Worm (Caenorhabditis elegans) whole organism, midembryonic: ENCODE data around the gene gars-1.

Source experiments
- med-1 ChIP-seq: sonication (generic microtip); optimal IDR thresholded peaks from 2 replicates; lab custom pipeline; 2017; ENCODE audit warnings: missing genetic modification characterization, mild to moderate bottlenecking, missing compliant biosample characterization, antibody characterized with exemption, missing genetic modification reagents; ENCODE audit not compliant: insufficient read depth
- tab-1 ChIP-seq: fragments of 200-800 bp; sonication (Bioruptor generic); IDR thresholded peaks from 2 replicates; pipeline ENCODE4 v1.3.6; 2022; ENCODE audit warnings: missing genetic modification characterization, missing compliant biosample characterization
- ztf-23 ChIP-seq: fragments of 200-800 bp; sonication (Bioruptor generic); IDR thresholded peaks from 2 replicates; pipeline ENCODE4 v1.3.6; 2022; ENCODE audit warnings: missing genetic modification reagents, missing genetic modification characterization, missing compliant biosample characterization

ce11 chrIII:5171945-5172344 is 8.5 kb upstream of the gars-1 start, which contains the start of gene prp-19:
- TF ChIP-seq med-1 (GFP tag; lab: Kevin White, UChicago) (no peak), ztf-23 (GFP tag; lab: Robert Waterston, UW) (no peak), tab-1 (GFP tag; lab: Robert Waterston, UW) (no peak)
